Worm (Caenorhabditis elegans): Measurements from ENCODE around the gene lido-1.

DNA sequence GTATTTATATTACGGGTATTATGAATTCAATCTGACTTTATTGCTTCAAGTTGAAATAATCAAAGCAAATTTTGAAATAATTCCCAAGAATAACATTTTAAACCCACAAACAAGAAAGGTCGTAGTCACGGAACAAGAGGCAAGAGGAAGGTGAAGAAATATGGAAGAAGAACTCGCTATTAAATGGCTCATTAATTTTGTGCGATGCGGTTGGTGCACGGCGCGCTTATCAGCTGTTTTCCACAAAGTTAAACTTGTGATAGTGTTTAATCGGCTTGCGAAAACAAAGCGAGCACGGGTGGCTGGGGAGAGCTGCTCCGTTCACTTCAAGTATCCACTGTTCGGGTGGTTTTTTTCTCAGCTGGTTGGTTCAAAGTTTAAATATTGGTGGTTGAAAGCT is 29.4 kb downstream of the lido-1 start:
- TF ChIP-seq nhr-11 (tag; optimal IDR thresholded peaks at IDR 0.05) (no peak), skn-1 (tag; optimal IDR thresholded peaks at IDR 0.05) (no peak), unc-39 (tag; optimal IDR thresholded peaks at IDR 0.05) (no peak), ama-1 (optimal IDR thresholded peaks at IDR 0.05) (no peak), nhr-10 (tag; optimal IDR thresholded peaks at IDR 0.05) (no peak), blmp-1 (tag; optimal IDR thresholded peaks at IDR 0.05; ENCODE audit: insufficient read depth) (no peak), ZK546.5 (tag; optimal IDR thresholded peaks at IDR 0.05) (no peak), nhr-237 (tag; optimal IDR thresholded peaks at IDR 0.05) (no peak)

Measured in whole organism, L2 larva.